Worm (Caenorhabditis elegans) whole organism, L1 larva: ENCODE measurements around the gene C37H5.13.

Source experiments
- elt-3 ChIP-seq, 6 experiments: fragments of 150-350 bp in 1 of 6; sonication (generic microtip); optimal IDR thresholded peaks; 2 replicates each; lab custom pipeline; 2017 to 2018; ENCODE audit warnings: missing biosample characterization in 6 of 6, missing genetic modification characterization in 6 of 6, inconsistent platforms in 1 of 6
- nhr-28 ChIP-seq: fragments of 150-350 bp; optimal IDR thresholded peaks from 2 replicates; lab custom pipeline; 2014; ENCODE audit warnings: missing biosample characterization, missing genetic modification characterization
- pqm-1 ChIP-seq: sonication (generic microtip); optimal IDR thresholded peaks from 3 replicates; lab custom pipeline; 2017; ENCODE audit warnings: missing biosample characterization, missing genetic modification characterization

DNA sequence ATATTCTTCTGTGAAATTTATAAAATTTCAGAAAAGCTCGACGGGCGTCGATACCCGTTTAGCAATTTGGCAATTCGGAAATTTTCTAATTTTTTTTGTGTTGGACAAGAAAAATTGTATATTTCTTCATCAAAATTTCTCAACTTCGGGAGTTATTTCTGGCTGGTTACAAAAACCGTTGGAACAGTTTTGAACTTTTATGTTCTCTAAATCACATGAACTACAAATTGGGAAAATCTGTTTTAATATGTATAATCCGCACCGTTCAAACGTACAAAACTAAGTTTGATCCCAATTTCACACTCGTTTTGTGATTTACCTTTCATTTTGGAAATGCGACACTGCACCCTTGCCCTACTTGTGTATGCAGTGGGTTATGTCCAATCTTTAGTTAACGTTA is 22.6 kb upstream of the C37H5.13 start, which contains the start of gene T19H12.3:
- TF ChIP-seq elt-3 (tag; optimal IDR thresholded peaks at IDR 0.05; lab: Kevin White, UChicago) (no peak), pqm-1 (tag; lab: Kevin White, UChicago) (no peak), nhr-28 (tag; lab: Kevin White, UChicago) (no peak)
